Worm (Caenorhabditis elegans): Measurements from ENCODE around the gene arf-5.
A peak's percentile ranks its signal among the peaks of the same experiment; 100 is the strongest.

arf-5 gene

ce11 chrIV:8028372-8028771 is 46.0 kb downstream of the arf-5 start (continued):
- TF ChIP-seq ceh-28 (tag; optimal IDR thresholded peaks at IDR 0.05) (no peak), php-3 (GFP tag; IDR thresholded peaks at IDR 0.05) (no peak), spr-1 (tag; optimal IDR thresholded peaks at IDR 0.05) (no peak), dve-1 (tag; optimal IDR thresholded peaks at IDR 0.05; ENCODE audit: insufficient read depth) (peak; percentile 80), lim-7 (GFP tag; IDR thresholded peaks at IDR 0.05) (no peak), Y75B8A.6 (GFP tag; IDR thresholded peaks at IDR 0.05) (no peak), ZK546.5 (tag; optimal IDR thresholded peaks at IDR 0.05) (no peak), mdt-29 (GFP tag; IDR thresholded peaks at IDR 0.05) (no peak), daf-12 (tag; optimal IDR thresholded peaks at IDR 0.05) (no peak), R02D3.7 (tag; optimal IDR thresholded peaks at IDR 0.05) (no peak), spr-3 (GFP tag; optimal IDR thresholded peaks at IDR 0.05) (no peak), ztf-7 (tag; optimal IDR thresholded peaks at IDR 0.05) (no peak), Y105C5A.15 (GFP tag; IDR thresholded peaks at IDR 0.05) (no peak), arid-1 (GFP tag; conservative IDR thresholded peaks at IDR 0.05) (no peak), skn-1 (tag; optimal IDR thresholded peaks at IDR 0.05) (no peak), dmd-9 (GFP tag; IDR thresholded peaks at IDR 0.05) (no peak), mxl-2 (GFP tag; conservative IDR thresholded peaks at IDR 0.05) (no peak), dpl-1 (GFP tag; optimal IDR thresholded peaks at IDR 0.05) (peak; percentile 29), daf-19 (GFP tag; conservative IDR thresholded peaks at IDR 0.05) (no peak), F44E2.7 (GFP tag; IDR thresholded peaks at IDR 0.05) (no peak), lin-29 (GFP tag; IDR thresholded peaks at IDR 0.05) (no peak), ceh-20 (GFP tag; IDR thresholded peaks at IDR 0.05) (peak; percentile 37), egl-43 (GFP tag; IDR thresholded peaks at IDR 0.05) (no peak), rbr-2 (tag; optimal IDR thresholded peaks at IDR 0.05) (no peak), ceh-62 (tag; optimal IDR thresholded peaks at IDR 0.05) (no peak), ceh-82 (tag; optimal IDR thresholded peaks at IDR 0.05) (no peak), hmg-1.1 (GFP tag; IDR thresholded peaks at IDR 0.05) (no peak), lir-3 (tag; optimal IDR thresholded peaks at IDR 0.05) (no peak), nhr-111 (GFP tag; optimal IDR thresholded peaks at IDR 0.05) (no peak), nhr-102 (tag; optimal IDR thresholded peaks at IDR 0.05) (peak; percentile 19), vab-7 (GFP tag; IDR thresholded peaks at IDR 0.05) (no peak), hif-1 (tag; optimal IDR thresholded peaks at IDR 0.05) (no peak), Y5F2A.4 (GFP tag; optimal IDR thresholded peaks at IDR 0.05) (no peak), attf-4 (tag; optimal IDR thresholded peaks at IDR 0.05) (no peak), ces-1 (GFP tag; optimal IDR thresholded peaks at IDR 0.05) (no peak), zag-1 (tag; optimal IDR thresholded peaks at IDR 0.05) (no peak), unc-130 (GFP tag; optimal IDR thresholded peaks at IDR 0.05) (no peak), gei-8 (GFP tag; optimal IDR thresholded peaks at IDR 0.05) (peak; percentile 45), daf-8 (GFP tag; IDR thresholded peaks at IDR 0.05) (no peak), zfp-3 (GFP tag; conservative IDR thresholded peaks at IDR 0.05) (no peak), sdz-12 (GFP tag; optimal IDR thresholded peaks at IDR 0.05) (no peak), nhr-28 (tag; optimal IDR thresholded peaks at IDR 0.05) (peak; percentile 68), mep-1 (tag; optimal IDR thresholded peaks at IDR 0.05) (peak; percentile 70), nhr-237 (tag; optimal IDR thresholded peaks at IDR 0.05) (no peak), snpc-4 (tag; optimal IDR thresholded peaks at IDR 0.05) (no peak), F37D6.2 (tag; optimal IDR thresholded peaks at IDR 0.05) (no peak), daf-16 (GFP tag; optimal IDR thresholded peaks at IDR 0.05) (no peak), daf-16 (tag; optimal IDR thresholded peaks at IDR 0.05) (no peak), lin-15B (tag; optimal IDR thresholded peaks at IDR 0.05) (no peak), madf-9 (GFP tag; conservative IDR thresholded peaks at IDR 0.05) (no peak), mes-2 (tag; optimal IDR thresholded peaks at IDR 0.05; ENCODE audit: poor library complexity, severe bottlenecking) (peak; percentile 40), ceh-44 (GFP tag; IDR thresholded peaks at IDR 0.05) (no peak), cey-2 (tag; optimal IDR thresholded peaks at IDR 0.05; ENCODE audit: borderline replicate concordance, insufficient read depth) (peak; percentile 72)

Data from whole organism, L4 larva.